Fruit fly (Drosophila melanogaster) whole organism, adult: ENCODE data around the gene CG6839.

Experiments used
- CG11617 ChIP-seq: fragments of 200-800 bp; sonication (Bioruptor generic); optimal IDR thresholded peaks from 2 replicates; lab custom pipeline; 2017; ENCODE audit warnings: mild to moderate bottlenecking, missing biosample characterization, missing genetic modification reagents, missing genetic modification characterization
- CG12768 ChIP-seq: fragments of 200-800 bp; sonication (Bioruptor generic); optimal IDR thresholded peaks from 2 replicates; lab custom pipeline; 2017; ENCODE audit warnings: missing biosample characterization, missing genetic modification characterization, mild to moderate bottlenecking, moderate library complexity, missing genetic modification reagents
- CG7045 ChIP-seq: fragments of 200-800 bp; sonication (Bioruptor generic); optimal IDR thresholded peaks from 2 replicates; lab custom pipeline; 2017; ENCODE audit warnings: missing biosample characterization, mild to moderate bottlenecking, missing genetic modification characterization
- CG7101 ChIP-seq: fragments of 200-800 bp; sonication (Bioruptor generic); optimal IDR thresholded peaks from 2 replicates; lab custom pipeline; 2018; ENCODE audit warnings: missing biosample characterization, mild to moderate bottlenecking, missing genetic modification characterization, moderate library complexity
- Clk ChIP-seq: fragments of 200-800 bp; sonication (Bioruptor generic); optimal IDR thresholded peaks from 2 replicates; lab custom pipeline; 2017; ENCODE audit warnings: missing biosample characterization, missing genetic modification characterization
- Hr96 ChIP-seq: fragments of 200-800 bp; sonication (Bioruptor generic); optimal IDR thresholded peaks from 2 replicates; lab custom pipeline; 2016; ENCODE audit warnings: missing biosample characterization, missing genetic modification characterization
- Mnt ChIP-seq: fragments of 200-800 bp; sonication (Bioruptor generic); optimal IDR thresholded peaks from 2 replicates; lab custom pipeline; 2016; ENCODE audit warnings: missing biosample characterization, mild to moderate bottlenecking, missing genetic modification characterization
- bab1 ChIP-seq: fragments of 200-800 bp; sonication (Bioruptor generic); optimal IDR thresholded peaks from 3 replicates; lab custom pipeline; 2019; ENCODE audit warnings: missing biosample characterization, mild to moderate bottlenecking, missing genetic modification characterization, moderate library complexity
- cic ChIP-seq: fragments of 200-800 bp; sonication (Bioruptor generic); optimal IDR thresholded peaks from 2 replicates; lab custom pipeline; 2017; ENCODE audit warnings: missing biosample characterization, mild to moderate bottlenecking, missing genetic modification characterization, moderate library complexity
- cnc ChIP-seq, 2 experiments: fragments of >200 bp; optimal IDR thresholded peaks; 2 replicates each; lab custom pipeline; 2017
- kay ChIP-seq: fragments of 200-800 bp; sonication (Bioruptor generic); peaks from one replicate; lab custom pipeline; 2016; ENCODE audit warnings: missing biosample characterization, missing genetic modification characterization, borderline replicate concordance
- tj ChIP-seq: fragments of 200-800 bp; sonication (Bioruptor generic); optimal IDR thresholded peaks from 3 replicates; lab custom pipeline; 2017; ENCODE audit warnings: missing biosample characterization, mild to moderate bottlenecking, missing genetic modification characterization, moderate library complexity
- toe ChIP-seq: fragments of 200-800 bp; sonication (Bioruptor generic); optimal IDR thresholded peaks from 2 replicates; lab custom pipeline; 2016; ENCODE audit warnings: missing biosample characterization, missing genetic modification characterization

dm6 chr3L:18891986-18892385, 25.4 kb upstream of the CG6839 start, which contains the start of gene NijB:
- TF ChIP-seq kay (GFP tag; lab: Kevin White, UChicago) (no peak), bab1 (GFP tag; lab: Kevin White, UChicago) (no peak), CG7101 (no peak), CG11617 (GFP tag; lab: Kevin White, UChicago) (no peak), cic (GFP tag; lab: Kevin White, UChicago) (no peak), toe (GFP tag; lab: Kevin White, UChicago) (no peak), tj (no peak), cnc (optimal IDR thresholded peaks at IDR 0.05; lab: Kevin White, UChicago) (no peak), Hr96 (GFP tag; lab: Kevin White, UChicago) (no peak), Clk (GFP tag; lab: Kevin White, UChicago) (no peak), CG7045 (GFP tag; lab: Kevin White, UChicago) (no peak), CG12768 (GFP tag; lab: Kevin White, UChicago) (no peak), Mnt (GFP tag; lab: Kevin White, UChicago) (no peak)
